Worm (Caenorhabditis elegans): ENCODE data around the gene nphp-4.

nphp-4 gene

ce11 chrV:11800486-11800885 is 43.0 kb downstream of the nphp-4 start:
- no peak for TF ChIP-seq ceh-2 (tag; optimal IDR thresholded peaks at IDR 0.05)
- no peak for TF ChIP-seq npax-4 (tag; optimal IDR thresholded peaks at IDR 0.05)
- no peak for TF ChIP-seq ceh-14 (tag; optimal IDR thresholded peaks at IDR 0.05)
- TF ChIP-seq hlh-8 (tag; optimal IDR thresholded peaks at IDR 0.05): no peak
- TF ChIP-seq pat-9 (tag; optimal IDR thresholded peaks at IDR 0.05): no peak
- no peak for TF ChIP-seq hlh-30 (tag; optimal IDR thresholded peaks at IDR 0.05; ENCODE audit: insufficient read depth)
- no peak for TF ChIP-seq dmd-4 (tag; optimal IDR thresholded peaks at IDR 0.05; ENCODE audit: borderline replicate concordance)
- no peak for TF ChIP-seq Y22D7AL.16 (tag; optimal IDR thresholded peaks at IDR 0.05)
- TF ChIP-seq fkh-10 (GFP tag; optimal IDR thresholded peaks at IDR 0.05): no peak
- TF ChIP-seq rnt-1 (tag; optimal IDR thresholded peaks at IDR 0.05): no peak

ce11 chrV:11799252-11799822 is 44.2 kb downstream of the nphp-4 start:
- TF ChIP-seq lin-11 (tag; optimal IDR thresholded peaks at IDR 0.05) (no peak), F13H6.1 (tag; optimal IDR thresholded peaks at IDR 0.05) (peak; percentile 27), ceh-18 (tag; optimal IDR thresholded peaks at IDR 0.05) (peak; percentile 20), ets-4 (tag; optimal IDR thresholded peaks at IDR 0.05) (no peak), sox-4 (tag; optimal IDR thresholded peaks at IDR 0.05) (no peak), lim-6 (tag; optimal IDR thresholded peaks at IDR 0.05) (no peak), ref-2 (tag; optimal IDR thresholded peaks at IDR 0.05) (peak; percentile 3)

- TF ChIP-seq hlh-30 (tag; optimal IDR thresholded peaks at IDR 0.05; ENCODE audit: insufficient read depth): no peak
- no peak for TF ChIP-seq pros-1 (tag; optimal IDR thresholded peaks at IDR 0.05)
- TF ChIP-seq ceh-24 (tag; optimal IDR thresholded peaks at IDR 0.05): no peak
- no peak for TF ChIP-seq sox-2 (GFP tag; IDR thresholded peaks at IDR 0.05)
- TF ChIP-seq che-1 (tag; optimal IDR thresholded peaks at IDR 0.05): no peak
- no peak for TF ChIP-seq gmeb-2 (tag; optimal IDR thresholded peaks at IDR 0.05)
- no peak for TF ChIP-seq tbx-7 (tag; optimal IDR thresholded peaks at IDR 0.05)
- TF ChIP-seq dmd-4 (tag; optimal IDR thresholded peaks at IDR 0.05; ENCODE audit: borderline replicate concordance): no peak
- TF ChIP-seq ets-4 (tag; optimal IDR thresholded peaks at IDR 0.05): no peak
- TF ChIP-seq odd-2 (tag; optimal IDR thresholded peaks at IDR 0.05): no peak
- no peak for TF ChIP-seq nfya-1 (tag; optimal IDR thresholded peaks at IDR 0.05)
These were observed 45.2 kb downstream of the nphp-4 start for ce11 chrV:11798320-11798719.

DNA sequence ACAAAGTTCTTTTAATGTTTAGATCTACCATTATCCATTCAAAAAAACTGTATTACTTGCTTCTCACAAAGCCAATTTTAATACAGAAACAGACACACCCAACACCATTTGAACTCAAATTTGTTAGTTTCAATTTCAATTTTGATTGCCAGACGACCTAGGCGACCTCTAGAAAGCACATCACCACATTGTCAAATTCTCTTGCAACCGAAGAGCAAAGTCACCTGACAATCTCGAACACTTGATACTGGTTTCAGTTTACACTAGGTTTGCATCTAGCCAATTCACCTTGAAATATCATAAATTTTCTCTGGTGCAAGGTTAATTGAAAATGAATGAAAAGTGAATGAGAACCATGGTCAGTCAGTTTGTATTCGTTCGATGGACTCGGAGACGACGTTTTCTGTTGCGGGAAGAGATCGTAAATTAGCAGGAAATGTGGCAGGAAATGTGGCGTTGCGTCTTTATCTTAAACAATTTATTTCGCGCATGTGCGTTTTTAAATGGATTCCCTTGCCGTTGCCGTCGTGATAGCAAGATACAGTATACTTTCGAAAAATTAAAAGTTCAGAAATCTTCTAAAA is 46.2 kb downstream of the nphp-4 start:
- TF ChIP-seq lim-6 (tag; optimal IDR thresholded peaks at IDR 0.05) (no peak), hlh-30 (tag; optimal IDR thresholded peaks at IDR 0.05; ENCODE audit: insufficient read depth) (no peak), zip-5 (tag; optimal IDR thresholded peaks at IDR 0.05) (no peak), sox-4 (tag; optimal IDR thresholded peaks at IDR 0.05) (no peak), pqm-1 (tag; optimal IDR thresholded peaks at IDR 0.05) (no peak), pax-1 (tag; optimal IDR thresholded peaks at IDR 0.05) (no peak)

- TF ChIP-seq ceh-45 (GFP tag; IDR thresholded peaks at IDR 0.05) (no peak), ceh-24 (tag; optimal IDR thresholded peaks at IDR 0.05) (no peak), dmd-4 (tag; optimal IDR thresholded peaks at IDR 0.05; ENCODE audit: borderline replicate concordance) (no peak), lin-11 (tag; optimal IDR thresholded peaks at IDR 0.05) (no peak), nfya-1 (tag; optimal IDR thresholded peaks at IDR 0.05) (no peak), sox-2 (GFP tag; IDR thresholded peaks at IDR 0.05) (no peak), K09A11.1 (tag; optimal IDR thresholded peaks at IDR 0.05; ENCODE audit: insufficient read depth) (no peak), ttx-3 (tag; optimal IDR thresholded peaks at IDR 0.05) (no peak), hlh-6 (tag; optimal IDR thresholded peaks at IDR 0.05) (no peak)
These were observed 47.2 kb downstream of the nphp-4 start for ce11 chrV:11796343-11796742.
